Fruit fly (Drosophila melanogaster): ENCODE results near the gene CG4456.
A peak's percentile ranks its signal among the peaks of the same experiment; 100 is the strongest.

dm6 chr3L:9366850-9367430 lies 5.6 kb upstream of the CG4456 start, which contains the start of the genes Klp67A and CG4452:
- no peak for TF ChIP-seq dmrt93B (GFP tag; optimal IDR thresholded peaks at IDR 0.05)
- no peak for TF ChIP-seq h (GFP tag; optimal IDR thresholded peaks at IDR 0.05)
- TF ChIP-seq fru (GFP tag; optimal IDR thresholded peaks at IDR 0.05), result no peak
- no peak for TF ChIP-seq usp (GFP tag; optimal IDR thresholded peaks at IDR 0.05)
- no peak for TF ChIP-seq Abd-B (GFP tag; optimal IDR thresholded peaks at IDR 0.05)
- no peak for TF ChIP-seq jim (GFP tag; optimal IDR thresholded peaks at IDR 0.05)
- TF ChIP-seq Vsx2 (GFP tag; optimal IDR thresholded peaks at IDR 0.05; ENCODE audit: partially characterized antibody), result no peak
- TF ChIP-seq psq (GFP tag; optimal IDR thresholded peaks at IDR 0.05), result peak; percentile 99
- peak; percentile 40 for TF ChIP-seq rgr (GFP tag; optimal IDR thresholded peaks at IDR 0.05)
- no peak for TF ChIP-seq N (GFP tag; optimal IDR thresholded peaks at IDR 0.05)
- TF ChIP-seq CrebA (GFP tag; optimal IDR thresholded peaks at IDR 0.05; ENCODE audit: borderline replicate concordance), result no peak
- no peak for TF ChIP-seq Dfd (GFP tag; optimal IDR thresholded peaks at IDR 0.05)
